Fruit fly (Drosophila melanogaster) whole organism: ENCODE results near the gene jp.

Experiments used
- CG8478 ChIP-seq: fragments of >200 bp; optimal IDR thresholded peaks from 2 replicates; lab custom pipeline; 2018; ENCODE audit warnings: inconsistent platforms
- Dll ChIP-seq: fragments of >200 bp; optimal IDR thresholded peaks from 2 replicates; lab custom pipeline; 2017
- EcR ChIP-seq, 2 experiments: fragments of >200 bp; optimal IDR thresholded peaks; 2 replicates each; lab custom pipeline; 2017; ENCODE audit warnings: missing biosample characterization in 2 of 2, missing genetic modification characterization in 2 of 2, missing genetic modification reagents in 2 of 2
- pan ChIP-seq: fragments of >200 bp; optimal IDR thresholded peaks from 2 replicates; lab custom pipeline; 2017
- psq ChIP-seq: fragments of >200 bp; optimal IDR thresholded peaks from 2 replicates; lab custom pipeline; 2017
- usp ChIP-seq: fragments of >200 bp; optimal IDR thresholded peaks from 2 replicates; lab custom pipeline; 2017; ENCODE audit warnings: missing biosample characterization, missing genetic modification characterization, mixed read lengths

The jp gene

dm6 chr2L:9600772-9601171, 34.2 kb upstream of the jp start, which contains the start of gene CG4382:
Gene CG4382 (minus strand): TSS chr2L:9600872.
- TF ChIP-seq CG8478 (lab: Kevin White, UChicago), result no peak
- TF ChIP-seq psq (lab: Kevin White, UChicago), result no peak
- no peak for TF ChIP-seq usp (GFP tag; lab: Kevin White, UChicago)
- no peak for TF ChIP-seq pan (lab: Kevin White, UChicago)
- no peak for TF ChIP-seq EcR (GFP tag; optimal IDR thresholded peaks at IDR 0.05; lab: Kevin White, UChicago)
- TF ChIP-seq Dll, result no peak

dm6 chr2L:9598390-9598789, 31.8 kb upstream of the jp start:
- TF ChIP-seq pan (lab: Kevin White, UChicago) (no peak), Dll (no peak), usp (GFP tag; lab: Kevin White, UChicago) (no peak), psq (lab: Kevin White, UChicago) (no peak), EcR (GFP tag; optimal IDR thresholded peaks at IDR 0.05; lab: Kevin White, UChicago) (no peak), CG8478 (lab: Kevin White, UChicago) (no peak)

dm6 chr2L:9594625-9595300, 28.2 kb upstream of the jp start:
- TF ChIP-seq psq (lab: Kevin White, UChicago), result no peak

- TF ChIP-seq usp (GFP tag; lab: Kevin White, UChicago) (no peak), Dll (no peak), EcR (GFP tag; optimal IDR thresholded peaks at IDR 0.05; lab: Kevin White, UChicago) (no peak)
These were observed 24.6 kb upstream of the jp start for dm6 chr2L:9591146-9591545.

- TF ChIP-seq EcR (GFP tag; optimal IDR thresholded peaks at IDR 0.05; lab: Kevin White, UChicago) (no peak), CG8478 (lab: Kevin White, UChicago) (no peak), pan (lab: Kevin White, UChicago) (no peak), Dll (no peak), usp (GFP tag; lab: Kevin White, UChicago) (no peak), psq (lab: Kevin White, UChicago) (no peak)
These were observed 22.6 kb upstream of the jp start, which contains the start of gene CG3841 for dm6 chr2L:9589176-9589575. Gene CG3841 (plus strand): TSS chr2L:9589476.

dm6 chr2L:9585942-9586341, 19.4 kb upstream of the jp start:
- TF ChIP-seq Dll (no peak), psq (lab: Kevin White, UChicago) (no peak), EcR (GFP tag; optimal IDR thresholded peaks at IDR 0.05; lab: Kevin White, UChicago) (no peak), CG8478 (lab: Kevin White, UChicago) (no peak), pan (lab: Kevin White, UChicago) (no peak), usp (GFP tag; lab: Kevin White, UChicago) (no peak)

dm6 chr2L:9584098-9584703, 17.7 kb upstream of the jp start:
- TF ChIP-seq EcR (GFP tag; optimal IDR thresholded peaks at IDR 0.05; lab: Kevin White, UChicago) (no peak), psq (lab: Kevin White, UChicago) (no peak), CG8478 (lab: Kevin White, UChicago) (no peak), Dll (no peak)

- TF ChIP-seq CG8478 (lab: Kevin White, UChicago) (no peak), EcR (GFP tag; optimal IDR thresholded peaks at IDR 0.05; lab: Kevin White, UChicago) (no peak), Dll (no peak), usp (GFP tag; lab: Kevin White, UChicago) (no peak)
These were observed 15.0 kb upstream of the jp start, which contains the start of gene gcm for dm6 chr2L:9581582-9581981. Gene gcm (minus strand): TSS chr2L:9581745.

dm6 chr2L:9579538-9579937, 13.0 kb upstream of the jp start, which contains the start of gene CG31709:
Gene CG31709 (minus strand): TSS chr2L:9579638.
- no peak for TF ChIP-seq EcR (GFP tag; optimal IDR thresholded peaks at IDR 0.05; lab: Kevin White, UChicago)
- TF ChIP-seq Dll, result no peak
- TF ChIP-seq CG8478 (lab: Kevin White, UChicago), result no peak
- no peak for TF ChIP-seq usp (GFP tag; lab: Kevin White, UChicago)
- TF ChIP-seq pan (lab: Kevin White, UChicago), result no peak
- no peak for TF ChIP-seq psq (lab: Kevin White, UChicago)

- TF ChIP-seq psq (lab: Kevin White, UChicago), result no peak
- TF ChIP-seq pan (lab: Kevin White, UChicago), result no peak
- TF ChIP-seq CG8478 (lab: Kevin White, UChicago), result no peak
- no peak for TF ChIP-seq usp (GFP tag; lab: Kevin White, UChicago)
- no peak for TF ChIP-seq EcR (GFP tag; optimal IDR thresholded peaks at IDR 0.05; lab: Kevin White, UChicago)
- no peak for TF ChIP-seq Dll
These were observed 9.9 kb upstream of the jp start, which contains the start of gene Mtpalpha for dm6 chr2L:9576269-9576933. Gene Mtpalpha (minus strand): TSS chr2L:9576769.

dm6 chr2L:9570673-9571193, 4.2 kb upstream of the jp start:
- TF ChIP-seq EcR (GFP tag; optimal IDR thresholded peaks at IDR 0.05; lab: Kevin White, UChicago) (no peak), psq (lab: Kevin White, UChicago) (no peak), CG8478 (lab: Kevin White, UChicago) (no peak)
